Worm (Caenorhabditis elegans) whole organism, late embryonic: ENCODE measurements around the gene ceh-58.

ENCODE experiments used
- C38D4.7 ChIP-seq: fragments of 200-800 bp; sonication (Bioruptor generic); optimal IDR thresholded peaks from 2 replicates; lab custom pipeline; 2018; ENCODE audit warnings: mild to moderate bottlenecking, missing genetic modification characterization, moderate library complexity, missing compliant biosample characterization
- F13H6.1 ChIP-seq: sonication (generic microtip); optimal IDR thresholded peaks from 2 replicates; lab custom pipeline; 2016; ENCODE audit warnings: missing genetic modification characterization, missing compliant biosample characterization
- K02D7.2 ChIP-seq: sonication (generic microtip); optimal IDR thresholded peaks from 2 replicates; lab custom pipeline; 2017; ENCODE audit warnings: mild to moderate bottlenecking, missing genetic modification characterization, missing compliant biosample characterization
- K09A11.1 ChIP-seq: sonication (generic microtip); optimal IDR thresholded peaks from 2 replicates; lab custom pipeline; 2017; ENCODE audit warnings: antibody characterized with exemption, mild to moderate bottlenecking, missing genetic modification characterization, missing compliant biosample characterization; ENCODE audit not compliant: insufficient read depth
- T23F11.4 ChIP-seq: fragments of 200-800 bp; sonication (Bioruptor generic); optimal IDR thresholded peaks from 2 replicates; lab custom pipeline; 2018; ENCODE audit warnings: mild to moderate bottlenecking, missing genetic modification characterization, missing compliant biosample characterization
- ceh-18 ChIP-seq: sonication (generic microtip); optimal IDR thresholded peaks from 2 replicates; lab custom pipeline; 2016; ENCODE audit warnings: missing genetic modification characterization, missing compliant biosample characterization
- ceh-2 ChIP-seq: sonication (generic microtip); optimal IDR thresholded peaks from 2 replicates; lab custom pipeline; 2016; ENCODE audit warnings: missing genotype, missing genetic modification characterization, missing compliant biosample characterization
- ceh-22 ChIP-seq: sonication (generic microtip); optimal IDR thresholded peaks from 2 replicates; lab custom pipeline; 2017; ENCODE audit warnings: missing biosample characterization, missing genetic modification characterization
- ceh-31 ChIP-seq: sonication (generic microtip); optimal IDR thresholded peaks from 2 replicates; lab custom pipeline; 2016; ENCODE audit warnings: missing genetic modification characterization, missing compliant biosample characterization
- ceh-45 ChIP-seq: fragments of 200-800 bp; sonication (Bioruptor generic); IDR thresholded peaks from 2 replicates; pipeline ENCODE4 v1.3.6; 2022; ENCODE audit warnings: missing genetic modification reagents, missing genetic modification characterization, missing compliant biosample characterization
- ceh-9 ChIP-seq: sonication (generic microtip); optimal IDR thresholded peaks from 2 replicates; lab custom pipeline; 2016; ENCODE audit warnings: mild to moderate bottlenecking, missing genetic modification characterization, inconsistent platforms, missing compliant biosample characterization
- che-1 ChIP-seq: sonication (generic microtip); optimal IDR thresholded peaks from 2 replicates; lab custom pipeline; 2016; ENCODE audit warnings: mild to moderate bottlenecking, missing genetic modification characterization, missing compliant biosample characterization
- dmd-4 ChIP-seq: sonication (generic microtip); optimal IDR thresholded peaks from 2 replicates; lab custom pipeline; 2016; ENCODE audit warnings: borderline replicate concordance, missing genetic modification characterization, missing compliant biosample characterization
- dve-1 ChIP-seq: sonication (generic microtip); optimal IDR thresholded peaks from 2 replicates; lab custom pipeline; 2017; ENCODE audit warnings: antibody characterized with exemption, mild to moderate bottlenecking, missing genetic modification characterization, missing compliant biosample characterization
- elt-4 ChIP-seq: sonication (generic microtip); optimal IDR thresholded peaks from 2 replicates; lab custom pipeline; 2016; ENCODE audit warnings: missing genetic modification characterization, missing compliant biosample characterization
- fkh-10 ChIP-seq: fragments of 150-350 bp; optimal IDR thresholded peaks from 2 replicates; lab custom pipeline; 2014; ENCODE audit warnings: missing biosample characterization, missing genetic modification reagents, missing genetic modification characterization
- fkh-6 ChIP-seq: sonication (generic microtip); optimal IDR thresholded peaks from 2 replicates; lab custom pipeline; 2016; ENCODE audit warnings: missing genetic modification characterization, missing compliant biosample characterization
- hlh-13 ChIP-seq: fragments of 200-800 bp; sonication (Bioruptor generic); optimal IDR thresholded peaks from 2 replicates; lab custom pipeline; 2018; ENCODE audit warnings: mild to moderate bottlenecking, missing genetic modification characterization, missing compliant biosample characterization
- hlh-15 ChIP-seq: sonication (generic microtip); optimal IDR thresholded peaks from 2 replicates; lab custom pipeline; 2016; ENCODE audit warnings: missing genetic modification characterization, missing compliant biosample characterization
- hlh-30 ChIP-seq: sonication (generic microtip); optimal IDR thresholded peaks from 2 replicates; lab custom pipeline; 2017; ENCODE audit warnings: antibody characterized with exemption, missing genetic modification characterization, missing compliant biosample characterization; ENCODE audit not compliant: insufficient read depth
- hlh-6 ChIP-seq: sonication (generic microtip); optimal IDR thresholded peaks from 2 replicates; lab custom pipeline; 2016; ENCODE audit warnings: missing genotype, missing genetic modification characterization, missing compliant biosample characterization
- lim-6 ChIP-seq: sonication (generic microtip); optimal IDR thresholded peaks from 2 replicates; lab custom pipeline; 2016; ENCODE audit warnings: missing genetic modification characterization, missing compliant biosample characterization
- nfya-1 ChIP-seq: sonication (generic microtip); optimal IDR thresholded peaks from 2 replicates; lab custom pipeline; 2017; ENCODE audit warnings: missing genetic modification characterization, mild to moderate bottlenecking, missing compliant biosample characterization, antibody characterized with exemption, moderate library complexity
- nhr-232 ChIP-seq: sonication (generic microtip); optimal IDR thresholded peaks from 2 replicates; lab custom pipeline; 2016; ENCODE audit warnings: missing genetic modification characterization, missing compliant biosample characterization
- npax-4 ChIP-seq: sonication (generic microtip); optimal IDR thresholded peaks from 2 replicates; lab custom pipeline; 2016; ENCODE audit warnings: missing genetic modification characterization, missing compliant biosample characterization
- odd-2 ChIP-seq: sonication (generic microtip); optimal IDR thresholded peaks from 2 replicates; lab custom pipeline; 2017; ENCODE audit warnings: antibody characterized with exemption, mild to moderate bottlenecking, missing genetic modification characterization, missing compliant biosample characterization
- pag-3 ChIP-seq: sonication (generic microtip); optimal IDR thresholded peaks from 2 replicates; lab custom pipeline; 2016; ENCODE audit warnings: missing compliant biosample characterization, missing genetic modification characterization, borderline replicate concordance
- pax-1 ChIP-seq: fragments of 150-350 bp; optimal IDR thresholded peaks from 2 replicates; lab custom pipeline; 2014; ENCODE audit warnings: missing biosample characterization, missing genetic modification characterization
- pros-1 ChIP-seq: fragments of 150-350 bp; optimal IDR thresholded peaks from 2 replicates; lab custom pipeline; 2014; ENCODE audit warnings: missing biosample characterization, missing genetic modification reagents, missing genetic modification characterization
- ref-2 ChIP-seq: sonication (generic microtip); optimal IDR thresholded peaks from 2 replicates; lab custom pipeline; 2016; ENCODE audit warnings: missing genetic modification characterization, missing compliant biosample characterization
- syd-9 ChIP-seq: sonication (generic microtip); optimal IDR thresholded peaks from 2 replicates; lab custom pipeline; 2016; ENCODE audit warnings: mild to moderate bottlenecking, missing genetic modification characterization, moderate library complexity, missing compliant biosample characterization
- tbx-7 ChIP-seq: sonication (generic microtip); optimal IDR thresholded peaks from 2 replicates; lab custom pipeline; 2016; ENCODE audit warnings: missing genotype, missing genetic modification characterization, missing compliant biosample characterization
- unc-3 ChIP-seq, 2 experiments: fragments of 200-800 bp in 1 of 2; sonication (Bioruptor generic) in 1 of 2; sonication (generic microtip) in 1 of 2; conservative IDR thresholded peaks in 1 of 2; optimal IDR thresholded peaks in 1 of 2; 2 replicates each; pipeline versions ENCODE4 v1.3.6 to Lab custom; 2016 to 2022; ENCODE audit warnings: missing compliant biosample characterization in 2 of 2, missing genetic modification characterization in 2 of 2, missing genetic modification reagents in 1 of 2
- unc-42 ChIP-seq: sonication (generic microtip); optimal IDR thresholded peaks from 2 replicates; lab custom pipeline; 2016; ENCODE audit warnings: missing genotype, missing genetic modification characterization, missing compliant biosample characterization

The ceh-58 gene

DNA sequence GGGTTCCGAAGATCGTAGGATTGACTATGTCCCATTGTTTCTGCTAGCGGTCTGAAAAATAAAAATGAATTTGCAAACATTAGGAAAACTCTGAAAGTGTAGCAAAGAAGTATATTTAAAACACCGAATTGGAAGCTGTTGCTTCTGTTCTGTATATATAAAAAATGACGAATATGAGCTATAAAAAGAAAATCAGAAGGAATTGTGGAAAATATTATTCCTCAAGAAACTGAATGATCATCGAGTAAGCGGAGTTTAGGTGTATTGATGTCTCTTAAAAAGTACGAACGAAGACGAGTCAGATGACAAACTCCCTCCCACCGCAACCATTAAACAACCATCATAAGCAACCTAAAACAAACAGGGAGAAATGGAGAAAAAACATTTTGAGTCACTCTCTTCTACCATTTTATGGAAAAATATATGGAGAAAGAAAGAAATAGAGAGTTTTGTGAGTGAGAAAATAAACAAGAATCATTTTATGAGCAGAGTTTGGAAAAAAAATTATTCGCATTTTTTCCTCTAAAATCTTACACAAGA is 11.9 kb downstream of the ceh-58 start, which contains the start of gene C07E3.3:
Gene C07E3.3 (minus strand): TSS at position 51 of the 540 bp plus-strand sequence.
- TF ChIP-seq elt-4 (tag; lab: Kevin White, UChicago), result no peak
- no peak for TF ChIP-seq ceh-31
- no peak for TF ChIP-seq hlh-6 (tag; lab: Kevin White, UChicago)
- TF ChIP-seq dmd-4 (tag; lab: Kevin White, UChicago), result no peak
- TF ChIP-seq dve-1, result no peak
- no peak for TF ChIP-seq ceh-22 (tag; lab: Kevin White, UChicago)
- TF ChIP-seq nhr-232, result no peak
- TF ChIP-seq pax-1, result no peak
- TF ChIP-seq F13H6.1 (tag; lab: Kevin White, UChicago), result no peak
- no peak for TF ChIP-seq ceh-2 (tag; lab: Kevin White, UChicago)
- TF ChIP-seq K09A11.1 (tag; lab: Kevin White, UChicago), result no peak

DNA sequence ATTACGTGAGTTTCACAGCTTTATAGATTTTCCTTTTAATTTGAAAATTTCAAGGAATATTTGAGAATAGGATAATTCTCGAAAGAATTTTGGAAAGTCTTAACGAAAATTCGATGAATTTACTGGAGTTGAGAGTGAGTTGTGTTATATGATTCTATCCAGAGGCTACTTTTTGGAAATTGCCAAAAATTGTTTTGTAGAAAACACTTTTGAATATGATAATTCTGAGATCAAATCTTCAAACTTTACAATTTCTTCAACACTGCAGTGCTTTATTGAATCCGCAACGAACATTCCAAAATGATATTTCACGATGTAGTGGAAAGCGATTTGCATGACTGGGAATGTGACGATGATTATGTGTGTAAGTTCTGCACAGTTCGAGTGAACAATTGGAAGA is 17.4 kb downstream of the ceh-58 start, which contains the start of gene C07E3.8:
Gene C07E3.8 (plus strand): TSS at position 301 of the 400 bp plus-strand sequence.
- TF ChIP-seq ref-2 (tag; lab: Kevin White, UChicago) (no peak), unc-3 (GFP tag; conservative IDR thresholded peaks at IDR 0.05; lab: Robert Waterston, UW) (no peak), unc-3 (tag; optimal IDR thresholded peaks at IDR 0.05; lab: Kevin White, UChicago) (no peak), che-1 (no peak), odd-2 (tag; lab: Kevin White, UChicago) (no peak), fkh-10 (GFP tag; lab: Kevin White, UChicago) (no peak), lim-6 (tag; lab: Kevin White, UChicago) (no peak), pag-3 (tag; lab: Kevin White, UChicago) (no peak), tbx-7 (tag; lab: Kevin White, UChicago) (no peak)

DNA sequence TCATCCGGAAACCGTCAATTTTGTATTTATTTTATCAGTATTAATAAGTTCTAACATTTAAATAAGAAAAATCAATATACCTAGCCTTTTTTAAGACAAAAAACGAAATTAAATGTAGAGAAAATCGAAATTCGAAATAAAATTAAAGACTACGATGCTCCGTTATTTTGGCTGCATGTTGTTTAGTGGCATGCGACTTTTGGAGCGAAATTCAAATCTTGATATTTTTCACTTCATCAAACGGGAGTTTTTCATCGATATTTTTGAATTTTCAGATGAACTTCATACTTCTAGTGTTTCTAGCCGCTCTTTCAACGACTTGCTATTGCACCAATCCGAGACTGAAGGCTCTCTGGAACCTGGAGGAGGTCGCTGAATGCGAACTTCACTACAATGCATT is 18.9 kb downstream of the ceh-58 start, which contains the start of gene C07E3.9:
Gene C07E3.9 (plus strand): TSS at position 270 of the 400 bp plus-strand sequence.
- no peak for TF ChIP-seq pax-1
- TF ChIP-seq unc-42, result peak; percentile 66
- no peak for TF ChIP-seq pros-1 (tag; lab: Kevin White, UChicago)
- no peak for TF ChIP-seq nhr-232
- no peak for TF ChIP-seq K02D7.2
- TF ChIP-seq elt-4 (tag; lab: Kevin White, UChicago), result no peak
- TF ChIP-seq fkh-10 (GFP tag; lab: Kevin White, UChicago), result no peak
- no peak for TF ChIP-seq odd-2 (tag; lab: Kevin White, UChicago)
- no peak for TF ChIP-seq hlh-13 (GFP tag; lab: Kevin White, UChicago)

DNA sequence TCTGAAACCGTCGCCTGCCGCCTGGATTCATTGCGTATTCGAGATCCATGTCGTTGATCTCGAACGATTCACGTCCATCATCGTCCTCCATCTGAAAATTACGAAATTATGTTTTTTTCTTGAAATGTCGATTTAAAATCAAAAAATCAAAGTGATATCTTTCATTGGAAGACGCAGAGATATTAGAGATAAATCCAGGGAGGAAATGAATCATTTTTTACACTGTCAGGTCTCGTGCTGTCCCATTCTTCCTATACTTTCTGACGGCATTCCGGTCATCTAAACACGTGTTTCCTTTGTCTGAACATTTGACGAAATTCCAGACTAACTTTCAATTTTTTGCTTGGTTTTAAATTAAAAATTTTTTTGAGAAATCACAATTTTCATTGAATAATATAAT is 19.5 kb downstream of the ceh-58 start, which contains the start of gene stip-1:
Gene stip-1 (minus strand): TSS at position 98 of the 400 bp plus-strand sequence.
- TF ChIP-seq fkh-10 (GFP tag; lab: Kevin White, UChicago), result no peak
- TF ChIP-seq ceh-31, result no peak
- TF ChIP-seq T23F11.4, result no peak
- TF ChIP-seq unc-3 (GFP tag; conservative IDR thresholded peaks at IDR 0.05; lab: Robert Waterston, UW), result no peak
- no peak for TF ChIP-seq unc-3 (tag; optimal IDR thresholded peaks at IDR 0.05; lab: Kevin White, UChicago)
- no peak for TF ChIP-seq ceh-18 (tag; lab: Kevin White, UChicago)
- TF ChIP-seq hlh-30 (tag; lab: Kevin White, UChicago), result no peak
- no peak for TF ChIP-seq fkh-6 (tag; lab: Kevin White, UChicago)
- no peak for TF ChIP-seq odd-2 (tag; lab: Kevin White, UChicago)
- TF ChIP-seq K02D7.2, result no peak
- TF ChIP-seq syd-9 (tag; lab: Kevin White, UChicago), result no peak
- no peak for TF ChIP-seq ceh-9 (tag; lab: Kevin White, UChicago)
- TF ChIP-seq nhr-232, result no peak
- TF ChIP-seq npax-4 (tag; lab: Kevin White, UChicago), result no peak
- TF ChIP-seq nfya-1 (tag; lab: Kevin White, UChicago), result no peak
- TF ChIP-seq hlh-15 (tag; lab: Kevin White, UChicago), result no peak
- TF ChIP-seq elt-4 (tag; lab: Kevin White, UChicago), result no peak
- no peak for TF ChIP-seq ceh-45 (GFP tag; lab: Robert Waterston, UW)
- TF ChIP-seq dve-1, result no peak
- TF ChIP-seq C38D4.7 (GFP tag; lab: Kevin White, UChicago), result no peak
